Worm (Caenorhabditis elegans): ENCODE measurements around the gene T12A7.2.

The T12A7.2 gene

DNA sequence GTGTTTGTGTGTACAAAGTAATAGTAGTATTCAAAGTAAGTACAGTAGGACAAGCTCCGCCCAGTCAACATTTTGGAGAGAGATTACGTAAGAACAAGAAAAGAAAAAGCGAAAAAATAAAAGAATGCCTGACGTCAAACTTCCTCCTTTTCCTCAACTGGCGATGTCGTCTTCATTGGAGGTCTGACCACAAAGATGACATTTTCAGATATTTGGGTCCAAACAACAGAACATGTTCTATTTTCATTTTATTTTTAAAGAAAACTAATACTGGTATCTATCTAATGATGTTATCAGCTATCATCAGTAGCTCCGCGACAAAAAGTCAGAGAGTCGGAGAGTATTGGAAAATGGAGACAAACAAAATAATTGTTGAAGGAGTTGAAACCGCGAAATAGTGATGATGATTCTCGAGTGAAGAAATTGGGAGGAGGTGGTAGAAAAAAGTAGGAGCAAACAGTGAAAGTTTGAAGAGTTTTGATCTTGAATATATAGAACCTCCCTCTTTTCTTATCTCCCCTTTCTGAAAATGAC, 12.8 kb upstream of the T12A7.2 start, which contains the start of gene lips-5:
TSS of gene lips-5 (minus strand) at position 51 of the 534 bp plus-strand sequence.
- TF ChIP-seq fos-1 (tag; optimal IDR thresholded peaks at IDR 0.05) (peak; percentile 22), lsy-2 (tag; optimal IDR thresholded peaks at IDR 0.05) (no peak), ceh-16 (tag; optimal IDR thresholded peaks at IDR 0.05) (no peak), nhr-77 (tag; optimal IDR thresholded peaks at IDR 0.05) (no peak)

DNA sequence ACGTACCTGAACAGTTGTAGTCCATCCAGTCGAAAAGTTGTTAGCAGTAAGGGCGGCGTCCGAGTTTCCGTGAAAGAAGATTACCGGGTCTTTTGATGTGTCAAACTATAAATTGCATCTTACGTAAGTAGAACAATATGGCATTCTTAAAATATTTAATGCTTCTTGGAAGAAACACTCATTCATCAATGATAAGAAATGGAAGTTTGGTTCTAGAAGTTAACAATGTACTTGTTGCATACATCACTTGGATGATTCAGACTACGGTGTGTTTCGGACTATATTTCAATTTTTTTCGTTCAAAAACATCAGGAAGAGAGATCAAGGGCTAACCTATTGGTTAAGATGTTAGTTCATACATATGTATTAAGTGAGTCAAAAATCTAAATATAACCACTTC, 11.2 kb upstream of the T12A7.2 start:
- no peak for TF ChIP-seq lin-39 (tag; optimal IDR thresholded peaks at IDR 0.05)
- TF ChIP-seq egl-27 (tag; optimal IDR thresholded peaks at IDR 0.05) = no peak
- no peak for TF ChIP-seq skn-1 (tag; optimal IDR thresholded peaks at IDR 0.05)
- TF ChIP-seq elt-1 (tag; optimal IDR thresholded peaks at IDR 0.05) = no peak
- no peak for TF ChIP-seq nhr-237 (tag; optimal IDR thresholded peaks at IDR 0.05)
- no peak for TF ChIP-seq unc-62 (GFP tag; optimal IDR thresholded peaks at IDR 0.05)
- TF ChIP-seq mdl-1 (tag; optimal IDR thresholded peaks at IDR 0.05) = no peak

DNA sequence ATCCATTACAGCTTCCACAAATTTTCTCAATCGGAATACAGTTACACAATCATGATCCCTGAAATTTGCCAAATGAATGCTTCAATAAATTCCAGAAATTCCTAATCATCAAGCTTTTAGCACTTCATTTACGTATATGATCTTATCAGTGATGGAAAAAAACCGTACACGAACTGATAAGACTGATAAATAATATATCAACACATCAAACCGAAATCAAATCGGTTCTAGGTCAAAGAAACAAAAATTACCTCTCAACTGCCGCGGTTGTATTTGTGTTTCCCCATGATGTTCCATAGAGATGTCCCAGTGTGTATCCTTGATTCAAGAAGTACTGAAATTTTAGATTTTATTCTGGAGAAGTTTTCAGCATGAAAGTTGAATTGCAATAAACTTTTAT, 10.2 kb upstream of the T12A7.2 start:
- TF ChIP-seq fos-1 (tag; optimal IDR thresholded peaks at IDR 0.05) (peak; percentile 66), lin-13 (GFP tag; optimal IDR thresholded peaks at IDR 0.05) (no peak), crh-2 (tag; optimal IDR thresholded peaks at IDR 0.05) (peak; percentile 15), sma-9 (GFP tag; optimal IDR thresholded peaks at IDR 0.05) (peak; percentile 17), sma-9 (tag; optimal IDR thresholded peaks at IDR 0.05) (no peak)

DNA sequence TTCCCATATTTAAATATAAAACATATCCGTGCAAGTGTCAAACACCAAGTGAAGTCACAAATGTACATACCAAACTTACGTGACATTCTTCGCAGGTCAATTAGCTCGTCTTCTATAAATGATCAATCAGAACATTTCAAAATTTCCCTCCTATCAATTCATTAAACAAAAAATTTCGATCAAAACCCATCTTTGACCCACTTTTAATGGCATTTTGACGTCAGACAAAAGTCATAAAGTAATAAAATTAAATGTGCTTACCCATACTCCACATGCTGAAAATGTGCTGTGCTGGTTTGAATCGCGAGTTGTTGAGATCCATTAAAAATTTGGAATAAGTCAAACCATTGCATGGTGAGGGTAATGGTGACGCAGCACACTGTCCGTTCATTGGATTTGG, 8.9 kb upstream of the T12A7.2 start:
- TF ChIP-seq dmd-4 (tag; optimal IDR thresholded peaks at IDR 0.05) = no peak
- no peak for TF ChIP-seq unc-55 (GFP tag; optimal IDR thresholded peaks at IDR 0.05)
- peak; percentile 31 for TF ChIP-seq sma-9 (GFP tag; optimal IDR thresholded peaks at IDR 0.05)
- TF ChIP-seq sma-9 (tag; optimal IDR thresholded peaks at IDR 0.05) = no peak

DNA sequence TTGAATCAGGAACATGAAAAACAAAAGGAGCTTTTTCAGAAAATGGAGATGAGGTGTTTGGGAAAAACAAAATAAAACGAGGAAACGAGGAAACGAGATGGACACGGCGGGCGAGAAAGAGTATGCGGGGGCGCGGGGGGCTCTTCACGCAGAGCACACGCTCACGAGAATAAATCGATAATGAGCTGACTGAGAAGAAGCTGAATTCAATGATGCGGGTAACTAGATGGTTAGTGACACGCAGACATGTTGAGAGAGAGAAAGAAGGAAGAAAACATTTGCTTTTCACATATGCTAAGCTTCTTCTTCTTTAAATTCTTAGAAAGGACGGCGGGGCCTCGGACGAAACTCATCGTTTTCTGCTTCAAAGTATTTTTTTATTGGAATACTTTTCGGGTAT, 4.6 kb upstream of the T12A7.2 start:
- TF ChIP-seq nhr-10 (tag; optimal IDR thresholded peaks at IDR 0.05) (no peak), lsy-2 (tag; optimal IDR thresholded peaks at IDR 0.05) (peak; percentile 16 to 65), mdl-1 (tag; optimal IDR thresholded peaks at IDR 0.05) (peak in 1 of 2 experiments; percentile 77), egl-27 (tag; optimal IDR thresholded peaks at IDR 0.05) (peak; percentile 37), zag-1 (tag; optimal IDR thresholded peaks at IDR 0.05) (peak; percentile 72), ztf-11 (tag; optimal IDR thresholded peaks at IDR 0.05) (no peak), ZK546.5 (tag; optimal IDR thresholded peaks at IDR 0.05) (no peak), crh-2 (tag; optimal IDR thresholded peaks at IDR 0.05) (peak; percentile 56), lin-11 (tag; optimal IDR thresholded peaks at IDR 0.05) (peak; percentile 70), gmeb-1 (tag; optimal IDR thresholded peaks at IDR 0.05) (no peak), C34F6.9 (tag; optimal IDR thresholded peaks at IDR 0.05) (peak; percentile 75), nhr-129 (tag; optimal IDR thresholded peaks at IDR 0.05) (peak; percentile 57), unc-55 (GFP tag; optimal IDR thresholded peaks at IDR 0.05) (peak; percentile 60), F13H6.1 (tag; optimal IDR thresholded peaks at IDR 0.05) (peak; percentile 55), sma-9 (GFP tag; optimal IDR thresholded peaks at IDR 0.05) (peak; percentile 64), sma-9 (tag; optimal IDR thresholded peaks at IDR 0.05) (no peak)

DNA sequence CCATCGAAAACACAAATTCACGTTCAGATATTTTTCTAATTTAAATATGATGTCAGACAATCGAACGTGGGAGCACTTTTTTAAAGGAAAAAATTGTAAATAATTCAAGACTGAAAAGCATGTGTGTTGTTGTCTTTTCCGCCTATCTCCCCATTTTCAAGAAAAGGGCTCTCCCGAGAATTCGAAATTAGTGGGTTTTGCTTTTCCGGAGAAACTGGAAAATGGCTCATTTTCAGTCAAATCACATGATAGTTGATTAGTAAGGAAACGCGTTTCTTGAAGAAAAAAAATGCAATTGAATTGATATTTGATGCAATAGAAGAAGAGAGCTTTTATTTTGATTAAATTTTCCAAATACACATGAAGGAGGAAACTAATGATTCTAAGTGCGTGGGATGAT, 1.1 kb downstream of the T12A7.2 start:
- TF ChIP-seq crh-2 (tag; optimal IDR thresholded peaks at IDR 0.05) (peak; percentile 29), nhr-6 (tag; optimal IDR thresholded peaks at IDR 0.05) (peak; percentile 8), unc-55 (GFP tag; optimal IDR thresholded peaks at IDR 0.05) (peak; percentile 10), ceh-82 (tag; optimal IDR thresholded peaks at IDR 0.05) (no peak), unc-39 (tag; optimal IDR thresholded peaks at IDR 0.05) (no peak), nhr-10 (tag; optimal IDR thresholded peaks at IDR 0.05) (no peak), snpc-4 (tag; optimal IDR thresholded peaks at IDR 0.05) (no peak), lin-13 (GFP tag; optimal IDR thresholded peaks at IDR 0.05) (no peak), C34F6.9 (tag; optimal IDR thresholded peaks at IDR 0.05) (peak; percentile 15), dmd-4 (tag; optimal IDR thresholded peaks at IDR 0.05) (no peak), mbf-1 (tag; optimal IDR thresholded peaks at IDR 0.05) (no peak), ama-1 (optimal IDR thresholded peaks at IDR 0.05) (no peak), lsy-2 (tag; optimal IDR thresholded peaks at IDR 0.05) (peak in 1 of 2 experiments; percentile 49), blmp-1 (tag; optimal IDR thresholded peaks at IDR 0.05; ENCODE audit: insufficient read depth) (no peak), unc-62 (GFP tag; optimal IDR thresholded peaks at IDR 0.05) (no peak)

All from whole organism, L2 larva.